Worm (Caenorhabditis elegans): ENCODE measurements around the gene pgp-9.

pgp-9 gene

DNA sequence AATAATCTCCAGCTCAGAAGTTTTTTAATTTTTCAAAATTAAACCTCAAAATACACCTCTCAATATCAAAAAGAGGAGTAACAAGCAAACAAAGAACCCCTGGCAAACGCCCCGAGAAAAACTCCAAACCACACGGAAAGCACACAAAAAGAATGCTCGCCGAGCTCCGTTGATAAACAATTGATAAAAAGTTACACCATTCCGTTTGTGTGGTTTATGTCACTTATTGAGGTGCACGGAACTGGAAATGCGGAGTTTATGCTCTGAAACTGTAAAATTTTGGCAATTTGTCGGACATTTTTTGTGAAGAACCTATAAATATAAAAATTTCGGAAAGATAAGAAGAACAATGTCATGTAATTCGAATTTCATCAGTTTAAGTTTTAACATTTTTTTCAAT, 3.4 kb upstream of the pgp-9 start:
- TF ChIP-seq nhr-12 (tag; optimal IDR thresholded peaks at IDR 0.05), result no peak
- no peak for TF ChIP-seq flh-1 (GFP tag; optimal IDR thresholded peaks at IDR 0.05)
- TF ChIP-seq nhr-2 (tag; optimal IDR thresholded peaks at IDR 0.05), result no peak
- TF ChIP-seq drap-1 (GFP tag; optimal IDR thresholded peaks at IDR 0.05), result no peak
- TF ChIP-seq pha-4 (tag; optimal IDR thresholded peaks at IDR 0.05), result no peak
- TF ChIP-seq hlh-1 (tag; optimal IDR thresholded peaks at IDR 0.05), result no peak
- no peak for TF ChIP-seq cnd-1 (tag; optimal IDR thresholded peaks at IDR 0.05)
- no peak for TF ChIP-seq lin-13 (tag; optimal IDR thresholded peaks at IDR 0.05)
- TF ChIP-seq unc-62 (GFP tag; optimal IDR thresholded peaks at IDR 0.05), result no peak
- TF ChIP-seq mab-5 (tag; optimal IDR thresholded peaks at IDR 0.05), result no peak
- no peak for TF ChIP-seq unc-120 (tag; optimal IDR thresholded peaks at IDR 0.05; ENCODE audit: poor library complexity, severe bottlenecking)
- TF ChIP-seq ham-2 (GFP tag; optimal IDR thresholded peaks at IDR 0.05), result no peak
- TF ChIP-seq sptf-1 (tag; optimal IDR thresholded peaks at IDR 0.05), result no peak
- no peak for TF ChIP-seq lsy-2 (tag; optimal IDR thresholded peaks at IDR 0.05)
- TF ChIP-seq unc-39 (tag; optimal IDR thresholded peaks at IDR 0.05), result no peak
- TF ChIP-seq nhr-237 (tag; optimal IDR thresholded peaks at IDR 0.05), result no peak
- TF ChIP-seq ztf-11 (tag; optimal IDR thresholded peaks at IDR 0.05), result no peak
- TF ChIP-seq M03D4.4 (tag; optimal IDR thresholded peaks at IDR 0.05), result no peak
- TF ChIP-seq ces-1 (GFP tag; optimal IDR thresholded peaks at IDR 0.05), result no peak
- TF ChIP-seq elt-3 (tag; optimal IDR thresholded peaks at IDR 0.05), result no peak

DNA sequence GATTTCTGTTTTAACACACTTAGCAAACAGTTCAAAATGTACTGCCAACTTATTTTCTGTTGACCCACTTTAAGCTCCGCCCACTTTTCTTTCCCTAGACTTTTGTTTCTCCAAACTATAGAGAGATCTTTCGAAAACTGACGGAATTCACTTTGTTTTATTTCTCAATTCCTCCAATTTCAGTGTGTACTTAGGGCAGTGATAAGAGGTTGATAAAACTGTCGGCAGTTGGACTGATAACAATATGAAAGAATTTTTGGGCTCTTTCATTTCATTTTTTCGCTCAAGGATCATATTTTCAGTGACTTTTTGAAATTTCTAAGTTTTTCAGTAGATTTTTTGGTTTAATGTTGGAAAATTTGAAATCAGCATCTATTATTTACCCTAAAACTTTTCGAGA, 693 bp upstream of the pgp-9 start:
- TF ChIP-seq zip-8 (tag; optimal IDR thresholded peaks at IDR 0.05), result no peak
- TF ChIP-seq ceh-43 (GFP tag; optimal IDR thresholded peaks at IDR 0.05), result no peak

DNA sequence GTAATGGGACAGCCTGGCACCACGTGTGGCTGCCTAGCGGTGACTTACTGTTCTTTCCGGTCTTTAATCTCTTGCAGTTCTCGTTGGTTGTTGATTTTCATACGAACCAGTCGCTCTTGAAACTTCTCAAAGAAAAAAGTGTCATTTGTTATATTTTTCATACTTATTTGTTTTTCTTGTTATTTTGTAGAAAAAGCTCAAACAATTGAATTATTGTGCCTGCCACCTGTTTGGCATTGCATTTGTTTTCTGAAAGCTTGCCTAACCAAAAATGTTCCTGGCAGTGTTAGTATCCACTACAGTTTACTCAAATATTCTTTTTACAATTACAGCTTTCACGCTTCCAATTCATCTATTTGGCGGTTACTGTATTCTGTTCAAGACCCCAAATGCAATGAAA, 9.4 kb downstream of the pgp-9 start, which contains the start of the genes C47A10.16 and srh-283:
Gene C47A10.16, minus strand, starts transcription at position 101 of the 400 bp plus-strand sequence.
Gene srh-283, plus strand, starts transcription at position 272 of the 400 bp plus-strand sequence.
- no peak for TF ChIP-seq pha-4 (tag; optimal IDR thresholded peaks at IDR 0.05)
- no peak for TF ChIP-seq ceh-43 (GFP tag; optimal IDR thresholded peaks at IDR 0.05)
- no peak for TF ChIP-seq tbx-8 (GFP tag; optimal IDR thresholded peaks at IDR 0.05)
- no peak for TF ChIP-seq cnd-1 (tag; optimal IDR thresholded peaks at IDR 0.05)
- no peak for TF ChIP-seq flh-1 (GFP tag; optimal IDR thresholded peaks at IDR 0.05)

DNA sequence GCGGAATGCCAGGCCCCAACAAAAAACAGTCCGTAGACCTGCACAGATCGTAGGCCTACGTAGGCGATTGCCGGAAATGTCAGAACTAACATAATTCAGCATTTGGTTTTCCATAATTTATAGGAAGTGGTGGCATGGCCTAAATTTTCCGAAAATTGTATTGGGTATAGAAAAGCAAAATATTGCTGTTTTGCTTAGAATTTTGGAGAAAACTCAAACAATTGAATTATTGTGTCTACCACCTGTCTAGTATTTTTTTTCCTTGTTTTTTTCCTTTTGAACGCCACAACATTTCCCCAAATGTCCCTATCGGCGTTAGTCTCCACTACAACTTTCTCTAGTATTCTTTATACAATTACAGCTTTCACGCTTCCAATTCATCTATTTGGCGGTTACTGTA, 11.6 kb downstream of the pgp-9 start, which contains the start of gene srh-284:
Gene srh-284, plus strand, starts transcription at position 301 of the 400 bp plus-strand sequence.
- TF ChIP-seq ceh-39 (tag; optimal IDR thresholded peaks at IDR 0.05) (no peak), nhr-28 (tag; optimal IDR thresholded peaks at IDR 0.05) (no peak), drap-1 (GFP tag; optimal IDR thresholded peaks at IDR 0.05) (no peak), lin-32 (GFP tag; optimal IDR thresholded peaks at IDR 0.05) (no peak), M03D4.4 (tag; optimal IDR thresholded peaks at IDR 0.05) (no peak), nhr-2 (tag; optimal IDR thresholded peaks at IDR 0.05) (no peak), mep-1 (tag; optimal IDR thresholded peaks at IDR 0.05) (no peak)

- TF ChIP-seq mls-2 (tag; optimal IDR thresholded peaks at IDR 0.05) (no peak), blmp-1 (tag; optimal IDR thresholded peaks at IDR 0.05) (no peak), ztf-11 (tag; optimal IDR thresholded peaks at IDR 0.05) (no peak), zip-8 (tag; optimal IDR thresholded peaks at IDR 0.05) (no peak), cnd-1 (tag; optimal IDR thresholded peaks at IDR 0.05) (no peak), pha-4 (tag; optimal IDR thresholded peaks at IDR 0.05) (no peak), ham-2 (GFP tag; optimal IDR thresholded peaks at IDR 0.05) (no peak), tbx-8 (GFP tag; optimal IDR thresholded peaks at IDR 0.05) (no peak), ces-1 (GFP tag; optimal IDR thresholded peaks at IDR 0.05) (no peak), nhr-76 (tag; optimal IDR thresholded peaks at IDR 0.05) (no peak), mab-5 (tag; optimal IDR thresholded peaks at IDR 0.05) (no peak), nhr-28 (tag; optimal IDR thresholded peaks at IDR 0.05) (no peak), snpc-4 (tag; optimal IDR thresholded peaks at IDR 0.05) (no peak), sptf-1 (tag; optimal IDR thresholded peaks at IDR 0.05) (no peak), ceh-43 (GFP tag; optimal IDR thresholded peaks at IDR 0.05) (no peak), unc-120 (tag; optimal IDR thresholded peaks at IDR 0.05; ENCODE audit: poor library complexity, severe bottlenecking) (no peak), drap-1 (GFP tag; optimal IDR thresholded peaks at IDR 0.05) (no peak), lsy-2 (tag; optimal IDR thresholded peaks at IDR 0.05) (no peak), lin-32 (GFP tag; optimal IDR thresholded peaks at IDR 0.05) (no peak)
Measured at ce11 chrV:17767768-17768167, 12.1 kb downstream of the pgp-9 start.

ce11 chrV:17773108-17773507, 17.4 kb downstream of the pgp-9 start, which contains the start of gene sre-21:
Gene sre-21 (minus strand): TSS chrV:17773208.
- no peak for TF ChIP-seq lsy-2 (tag; optimal IDR thresholded peaks at IDR 0.05)
- TF ChIP-seq lin-32 (GFP tag; optimal IDR thresholded peaks at IDR 0.05), result no peak
- no peak for TF ChIP-seq bed-3 (GFP tag; optimal IDR thresholded peaks at IDR 0.05)
- TF ChIP-seq M03D4.4 (tag; optimal IDR thresholded peaks at IDR 0.05), result no peak
- no peak for TF ChIP-seq mls-2 (tag; optimal IDR thresholded peaks at IDR 0.05)
- no peak for TF ChIP-seq nhr-2 (tag; optimal IDR thresholded peaks at IDR 0.05)
- TF ChIP-seq cnd-1 (tag; optimal IDR thresholded peaks at IDR 0.05), result no peak
- TF ChIP-seq mab-5 (tag; optimal IDR thresholded peaks at IDR 0.05), result no peak
- TF ChIP-seq ceh-83 (GFP tag; optimal IDR thresholded peaks at IDR 0.05), result no peak
- no peak for TF ChIP-seq ceh-39 (tag; optimal IDR thresholded peaks at IDR 0.05)
- TF ChIP-seq nhr-76 (tag; optimal IDR thresholded peaks at IDR 0.05), result no peak
- TF ChIP-seq ztf-11 (tag; optimal IDR thresholded peaks at IDR 0.05), result no peak
- no peak for TF ChIP-seq drap-1 (GFP tag; optimal IDR thresholded peaks at IDR 0.05)
- TF ChIP-seq sptf-1 (tag; optimal IDR thresholded peaks at IDR 0.05), result no peak
- no peak for TF ChIP-seq ceh-43 (GFP tag; optimal IDR thresholded peaks at IDR 0.05)
- no peak for TF ChIP-seq ham-2 (GFP tag; optimal IDR thresholded peaks at IDR 0.05)
